Worm (Caenorhabditis elegans): ENCODE measurements around the gene T10C6.10.
A peak's percentile ranks its signal among the peaks of the same experiment; 100 is the strongest.

The T10C6.10 gene

DNA sequence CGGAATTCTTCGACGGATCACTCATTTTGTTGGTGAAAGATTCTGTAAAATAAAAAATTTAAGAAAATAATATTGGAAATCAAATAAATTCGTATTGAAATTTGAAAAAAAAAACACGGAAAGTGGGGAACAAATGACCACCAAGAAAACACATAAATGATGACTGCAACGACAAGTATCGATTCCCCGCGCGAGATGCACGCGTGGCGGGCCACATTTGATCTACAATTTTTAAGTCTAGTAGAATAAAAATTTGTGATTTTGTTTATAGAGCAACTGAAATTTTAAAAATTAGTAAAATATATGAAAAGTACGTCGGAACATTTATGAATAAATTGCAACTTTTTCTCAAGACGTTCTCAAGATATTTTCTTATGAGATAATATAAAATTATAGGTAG, 18.8 kb downstream of the T10C6.10 start, which contains the start of gene F14H3.4:
Gene F14H3.4, minus strand, starts transcription at position 42 of the 400 bp plus-strand sequence.
- TF ChIP-seq ztf-25 (GFP tag; IDR thresholded peaks at IDR 0.05) = no peak
- peak; percentile 42 for TF ChIP-seq xnd-1 (tag; optimal IDR thresholded peaks at IDR 0.05)
- peak; percentile 69 for TF ChIP-seq madf-8 (GFP tag; conservative IDR thresholded peaks at IDR 0.05)
- TF ChIP-seq lin-54 (GFP tag; optimal IDR thresholded peaks at IDR 0.05) = no peak
- peak; percentile 88 for TF ChIP-seq madf-6 (GFP tag; IDR thresholded peaks at IDR 0.05)
- peak; percentile 62 for TF ChIP-seq efl-1 (GFP tag; optimal IDR thresholded peaks at IDR 0.05)
- peak; percentile 5 for TF ChIP-seq dpl-1 (GFP tag; optimal IDR thresholded peaks at IDR 0.05)

DNA sequence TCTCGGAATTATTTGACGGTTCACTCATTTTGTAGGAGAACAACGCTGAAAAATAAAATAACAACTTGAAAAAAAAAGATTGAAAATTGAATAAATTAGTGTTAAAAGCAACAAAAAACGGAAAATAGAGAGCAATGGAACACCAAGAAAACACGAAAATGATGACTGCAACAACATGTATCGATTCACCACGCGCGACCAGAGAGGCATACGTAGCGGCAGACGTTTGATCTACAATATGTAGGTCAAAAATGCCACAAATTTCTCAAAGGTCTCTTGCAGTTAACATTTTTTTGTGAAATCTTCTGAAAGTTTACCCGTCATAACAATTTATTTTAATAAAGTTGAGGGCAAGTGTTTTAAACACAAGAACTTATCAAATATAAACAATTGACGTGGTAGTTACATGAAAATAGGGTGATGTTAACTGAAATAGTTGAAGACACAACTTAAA, 20.8 kb downstream of the T10C6.10 start, which contains the start of gene F14H3.5:
Gene F14H3.5, minus strand, starts transcription at position 51 of the 454 bp plus-strand sequence.
- TF ChIP-seq ceh-27 (GFP tag; optimal IDR thresholded peaks at IDR 0.05) (no peak), hsf-1 (GFP tag; IDR thresholded peaks at IDR 0.05) (0 out of 2 replicates have a peak, but pooled peaks have one; percentile 54), egl-18 (GFP tag; IDR thresholded peaks at IDR 0.05) (no peak), ztf-6 (GFP tag; IDR thresholded peaks at IDR 0.05) (no peak), madf-10 (tag; optimal IDR thresholded peaks at IDR 0.05) (no peak), snpc-3.4 (tag; optimal IDR thresholded peaks at IDR 0.05) (peak; percentile 38), lsy-27 (tag; optimal IDR thresholded peaks at IDR 0.05; ENCODE audit: borderline replicate concordance, insufficient read depth) (no peak), F23B12.7 (tag; optimal IDR thresholded peaks at IDR 0.05; ENCODE audit: insufficient read depth) (no peak), snpc-4 (GFP tag; optimal IDR thresholded peaks at IDR 0.05) (no peak), snpc-4 (tag; optimal IDR thresholded peaks at IDR 0.05) (no peak), ceh-40 (GFP tag; IDR thresholded peaks at IDR 0.05) (no peak), efl-1 (GFP tag; optimal IDR thresholded peaks at IDR 0.05) (peak; percentile 69), madf-6 (GFP tag; IDR thresholded peaks at IDR 0.05) (peak; percentile 71), Y79H2A.3 (GFP tag; conservative IDR thresholded peaks at IDR 0.05) (0 out of 2 replicates have a peak, but pooled peaks have one; percentile 26), egrh-3 (GFP tag; IDR thresholded peaks at IDR 0.05) (no peak), attf-6 (GFP tag; IDR thresholded peaks at IDR 0.05) (0 out of 2 replicates have a peak, but pooled peaks have one; percentile 7), aptf-3 (GFP tag; IDR thresholded peaks at IDR 0.05) (no peak), somi-1 (GFP tag; optimal IDR thresholded peaks at IDR 0.05) (no peak), F10E7.11 (tag; optimal IDR thresholded peaks at IDR 0.05) (no peak), madf-8 (GFP tag; conservative IDR thresholded peaks at IDR 0.05) (0 out of 2 replicates have a peak, but pooled peaks have one; percentile 26), ceh-58 (GFP tag; IDR thresholded peaks at IDR 0.05) (no peak), F52B5.7 (tag; optimal IDR thresholded peaks at IDR 0.05) (no peak), pbrm-1 (GFP tag; IDR thresholded peaks at IDR 0.05) (no peak), repo-1 (tag; optimal IDR thresholded peaks at IDR 0.05) (no peak), Y67H2A.10 (GFP tag; conservative IDR thresholded peaks at IDR 0.05) (no peak), dpl-1 (GFP tag; optimal IDR thresholded peaks at IDR 0.05) (peak; percentile 46), ama-1 (optimal IDR thresholded peaks at IDR 0.05) (no peak), ama-1 (GFP tag; optimal IDR thresholded peaks at IDR 0.05) (no peak)

DNA sequence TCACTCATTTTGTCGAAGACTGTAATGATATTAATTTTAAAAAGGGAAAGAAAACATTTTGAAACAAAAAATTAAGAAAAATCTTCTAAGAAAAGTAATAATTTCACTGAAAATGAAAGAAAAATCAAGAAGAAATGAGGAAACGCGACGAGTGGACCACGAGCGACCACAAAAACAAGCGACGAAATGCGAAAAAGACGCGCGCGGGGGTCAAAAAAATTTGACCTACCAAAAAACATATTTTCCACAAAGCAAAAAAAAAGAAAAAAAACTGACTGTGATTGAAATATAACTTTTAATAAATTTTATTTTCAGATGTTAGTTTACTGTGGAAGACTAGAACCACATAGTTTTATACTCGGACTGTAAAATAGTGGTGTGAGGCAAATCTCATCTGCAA, 22.7 kb downstream of the T10C6.10 start, which contains the start of gene F14H3.6:
Gene F14H3.6, minus strand, starts transcription at position 22 of the 400 bp plus-strand sequence.
- TF ChIP-seq dpl-1 (GFP tag; optimal IDR thresholded peaks at IDR 0.05) (peak; percentile 69), D2030.7 (GFP tag; IDR thresholded peaks at IDR 0.05) (peak; percentile 20; the same call in 1 of the 2 replicates), xnd-1 (tag; optimal IDR thresholded peaks at IDR 0.05) (peak; percentile 44), madf-8 (GFP tag; conservative IDR thresholded peaks at IDR 0.05) (peak; percentile 75), efl-1 (GFP tag; optimal IDR thresholded peaks at IDR 0.05) (peak; percentile 86), F10E7.11 (tag; optimal IDR thresholded peaks at IDR 0.05) (no peak), madf-6 (GFP tag; IDR thresholded peaks at IDR 0.05) (peak; percentile 86), F52B5.7 (tag; optimal IDR thresholded peaks at IDR 0.05) (no peak)

DNA sequence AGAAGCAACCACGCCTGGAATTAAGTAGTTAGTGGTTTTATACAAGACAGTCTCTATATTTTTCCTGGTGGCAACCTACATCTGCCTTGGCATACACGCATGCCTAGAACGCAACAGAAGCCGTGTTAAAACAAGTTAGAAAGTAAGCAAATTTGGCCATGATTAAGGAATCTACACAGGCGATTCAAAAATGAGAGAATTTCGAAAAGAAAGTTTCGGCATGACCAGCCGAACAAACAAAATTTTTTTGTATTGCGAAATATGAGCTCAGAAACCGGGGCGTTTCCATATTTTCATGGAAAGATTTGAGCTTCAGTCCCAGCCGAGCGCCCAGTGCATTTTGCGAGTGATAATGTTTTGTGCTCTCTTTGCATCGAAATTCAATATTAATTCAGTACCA, 23.9 kb downstream of the T10C6.10 start, which contains the start of gene F14H3.15:
Gene F14H3.15, minus strand, starts transcription at position 101 of the 400 bp plus-strand sequence.
- TF ChIP-seq sdz-38 (tag; optimal IDR thresholded peaks at IDR 0.05) = no peak
- TF ChIP-seq K11D2.4 (GFP tag; IDR thresholded peaks at IDR 0.05) = no peak
- TF ChIP-seq ztf-6 (GFP tag; IDR thresholded peaks at IDR 0.05) = no peak
- no peak for TF ChIP-seq cebp-1 (GFP tag; IDR thresholded peaks at IDR 0.05)
- TF ChIP-seq cebp-1 (tag; optimal IDR thresholded peaks at IDR 0.05) = no peak
- no peak for TF ChIP-seq ceh-91 (GFP tag; IDR thresholded peaks at IDR 0.05)
- no peak for TF ChIP-seq ztf-28 (GFP tag; IDR thresholded peaks at IDR 0.05)
- TF ChIP-seq lin-40 (tag; optimal IDR thresholded peaks at IDR 0.05) = no peak
- no peak for TF ChIP-seq nfya-1 (tag; optimal IDR thresholded peaks at IDR 0.05; ENCODE audit: borderline replicate concordance, insufficient read depth)
- no peak for TF ChIP-seq F57A8.1 (GFP tag; optimal IDR thresholded peaks at IDR 0.05)
- TF ChIP-seq ama-1 (optimal IDR thresholded peaks at IDR 0.05) = no peak
- TF ChIP-seq ama-1 (GFP tag; optimal IDR thresholded peaks at IDR 0.05) = no peak
- TF ChIP-seq hrde-1 (tag; optimal IDR thresholded peaks at IDR 0.05; ENCODE audit: borderline replicate concordance) = no peak
- no peak for TF ChIP-seq Y53F4B.3 (GFP tag; IDR thresholded peaks at IDR 0.05)

Measured in whole organism, young adult.